Worm (Caenorhabditis elegans) whole organism, midembryonic: Measurements from ENCODE around the gene exc-14.

Experiments used
- T22C8.4 ChIP-seq: fragments of 200-800 bp; sonication (Bioruptor generic); IDR thresholded peaks from 2 replicates; pipeline ENCODE4 v1.3.6; 2022; ENCODE audit warnings: missing genetic modification characterization, missing compliant biosample characterization
- tab-1 ChIP-seq: fragments of 200-800 bp; sonication (Bioruptor generic); IDR thresholded peaks from 2 replicates; pipeline ENCODE4 v1.3.6; 2022; ENCODE audit warnings: missing genetic modification characterization, missing compliant biosample characterization

- TF ChIP-seq T22C8.4 (GFP tag; lab: Robert Waterston, UW) (no peak), tab-1 (no peak)
Measured at ce11 chrV:5016728-5017127, 29.3 kb downstream of the exc-14 start.
